Worm (Caenorhabditis elegans) whole organism, L4/young adult: ENCODE measurements around the gene ugt-45.

Experiments
- W03F9.2 ChIP-seq: fragments of 150-350 bp; optimal IDR thresholded peaks from 2 replicates; lab custom pipeline; 2014; ENCODE audit warnings: missing biosample characterization, missing genetic modification characterization
- dao-5 ChIP-seq: sonication (generic microtip); optimal IDR thresholded peaks from 2 replicates; lab custom pipeline; 2016; ENCODE audit warnings: missing genotype, missing genetic modification characterization, moderate library complexity, missing compliant biosample characterization
- him-1 ChIP-seq: sonication (generic microtip); optimal IDR thresholded peaks from 2 replicates; lab custom pipeline; 2016; ENCODE audit warnings: missing genotype, missing genetic modification reagents, missing genetic modification characterization, missing compliant biosample characterization

DNA sequence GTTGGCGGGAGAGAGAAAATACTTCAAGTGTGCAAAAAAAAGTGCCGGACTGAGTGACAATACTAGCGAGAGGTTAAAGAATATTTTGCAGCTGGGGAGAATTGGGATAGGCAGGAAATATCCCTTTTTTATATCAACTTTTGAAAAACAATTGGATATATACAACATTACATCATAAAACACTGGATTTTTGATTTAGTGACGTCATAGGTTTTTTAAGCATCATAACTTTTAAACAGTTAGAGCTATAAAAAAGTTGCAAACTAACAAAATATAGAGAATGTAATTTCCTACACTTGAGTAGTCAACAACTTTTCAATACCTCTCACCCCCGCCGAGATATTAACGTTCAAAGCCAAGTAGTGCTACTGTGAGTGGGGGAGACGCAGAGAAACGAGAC is 40.2 kb downstream of the ugt-45 start:
- TF ChIP-seq W03F9.2 (tag; lab: Kevin White, UChicago) (no peak), dao-5 (no peak), him-1 (tag; lab: Kevin White, UChicago) (no peak)
